Fruit fly (Drosophila melanogaster) whole organism, embryonic: ENCODE results near the gene CG3919.

Experiments
- Antp ChIP-seq: fragments of 200-800 bp; sonication (Bioruptor generic); optimal IDR thresholded peaks from 3 replicates; lab custom pipeline; 2016; ENCODE audit warnings: missing biosample characterization, missing genetic modification characterization
- Awh ChIP-seq: fragments of 200-800 bp; sonication (Bioruptor generic); IDR thresholded peaks from 2 replicates; pipeline ENCODE4, ENCODE4 v1.3.6; 2022; ENCODE audit warnings: missing biosample characterization, missing genetic modification characterization
- Bdp1 ChIP-seq: fragments of 200-800 bp; sonication (Bioruptor generic); optimal IDR thresholded peaks from 3 replicates; lab custom pipeline; 2016; ENCODE audit warnings: missing biosample characterization, missing genetic modification characterization
- CG11085 ChIP-seq: fragments of 200-800 bp; sonication (Bioruptor generic); IDR thresholded peaks from 2 replicates; pipeline ENCODE4 v1.3.6; 2022; ENCODE audit warnings: missing biosample characterization, missing genetic modification characterization
- CG13424 ChIP-seq: fragments of 200-800 bp; sonication (Bioruptor generic); optimal IDR thresholded peaks from 2 replicates; lab custom pipeline; 2019; ENCODE audit warnings: missing biosample characterization, mild to moderate bottlenecking, missing genetic modification characterization, moderate library complexity
- CG13894 ChIP-seq: fragments of 200-800 bp; sonication (Bioruptor generic); optimal IDR thresholded peaks from 3 replicates; lab custom pipeline; 2018; ENCODE audit warnings: missing biosample characterization, mild to moderate bottlenecking, missing genetic modification characterization, moderate library complexity
- CG14014 ChIP-seq: fragments of 200-800 bp; sonication (Bioruptor generic); IDR thresholded peaks from 2 replicates; pipeline ENCODE4 v1.3.6; 2022; ENCODE audit warnings: missing biosample characterization, missing genetic modification characterization
- CG14050 ChIP-seq: fragments of 200-800 bp; sonication (Bioruptor generic); IDR thresholded peaks from 3 replicates; pipeline ENCODE4 v1.3.6; 2022; ENCODE audit warnings: missing biosample characterization, missing genetic modification characterization
- CG14965 ChIP-seq: fragments of 200-800 bp; sonication (Bioruptor generic); optimal IDR thresholded peaks from 2 replicates; lab custom pipeline; 2016; ENCODE audit warnings: missing biosample characterization, missing genetic modification characterization, borderline replicate concordance
- CG15479 ChIP-seq: fragments of 200-800 bp; sonication (Bioruptor generic); optimal IDR thresholded peaks from 3 replicates; lab custom pipeline; 2019; ENCODE audit warnings: missing biosample characterization, mild to moderate bottlenecking, missing genetic modification characterization, moderate library complexity
- CG16815 ChIP-seq: fragments of 200-800 bp; sonication (Bioruptor generic); optimal IDR thresholded peaks from 3 replicates; lab custom pipeline; 2017; ENCODE audit warnings: missing biosample characterization, mild to moderate bottlenecking, missing genetic modification characterization
- CG2129 ChIP-seq: fragments of 200-800 bp; sonication (Bioruptor generic); IDR thresholded peaks from 2 replicates; pipeline ENCODE4 v1.3.6; 2022; ENCODE audit warnings: missing biosample characterization, missing genetic modification characterization; ENCODE audit not compliant: partially characterized antibody
- CG30020 ChIP-seq: fragments of 200-800 bp; optimal IDR thresholded peaks from 2 replicates; lab custom pipeline; 2019; ENCODE audit warnings: missing biosample characterization, mild to moderate bottlenecking, missing genetic modification characterization, moderate library complexity
- CG31365 ChIP-seq: fragments of 200-800 bp; sonication (Bioruptor generic); optimal IDR thresholded peaks from 2 replicates; lab custom pipeline; 2018; ENCODE audit warnings: missing biosample characterization, mild to moderate bottlenecking, missing genetic modification characterization
- CG33213 ChIP-seq: fragments of 200-800 bp; sonication (Bioruptor generic); optimal IDR thresholded peaks from 3 replicates; lab custom pipeline; 2016; ENCODE audit warnings: missing biosample characterization, missing genetic modification characterization
- CG34224 ChIP-seq: fragments of 200-800 bp; sonication (Bioruptor generic); IDR thresholded peaks from 3 replicates; pipeline ENCODE4 v1.3.6; 2022; ENCODE audit warnings: missing biosample characterization, missing genetic modification characterization; ENCODE audit not compliant: partially characterized antibody
- CG4282 ChIP-seq: fragments of 200-800 bp; sonication (Bioruptor generic); optimal IDR thresholded peaks from 2 replicates; lab custom pipeline; 2016; ENCODE audit warnings: missing biosample characterization, missing genetic modification characterization
- CG4730 ChIP-seq: fragments of 200-800 bp; sonication (Bioruptor generic); IDR thresholded peaks from 2 replicates; pipeline ENCODE4 v1.3.6; 2022; ENCODE audit warnings: missing biosample characterization, missing genetic modification characterization
- CG7271 ChIP-seq: fragments of 200-800 bp; sonication (Bioruptor generic); optimal IDR thresholded peaks from 2 replicates; lab custom pipeline; 2018; ENCODE audit warnings: missing biosample characterization, mild to moderate bottlenecking, missing genetic modification characterization, moderate library complexity
- CG7786 ChIP-seq: fragments of 200-800 bp; sonication (Bioruptor generic); optimal IDR thresholded peaks from 2 replicates; lab custom pipeline; 2016; ENCODE audit warnings: missing biosample characterization, missing genetic modification characterization
- CG7987 ChIP-seq: fragments of 200-800 bp; sonication (Bioruptor generic); optimal IDR thresholded peaks from 2 replicates; lab custom pipeline; 2018; ENCODE audit warnings: missing biosample characterization, mild to moderate bottlenecking, missing genetic modification characterization, moderate library complexity
- Dek ChIP-seq: fragments of 200-800 bp; sonication (Bioruptor generic); optimal IDR thresholded peaks from 3 replicates; lab custom pipeline; 2019; ENCODE audit warnings: missing biosample characterization, mild to moderate bottlenecking, missing genetic modification characterization, moderate library complexity
- Doc2 ChIP-seq: fragments of 200-800 bp; sonication (Bioruptor generic); IDR thresholded peaks from 2 replicates; pipeline ENCODE4 v1.3.6; 2022; ENCODE audit warnings: missing biosample characterization, missing genetic modification characterization
- Dp ChIP-seq: fragments of 200-800 bp; sonication (Bioruptor generic); optimal IDR thresholded peaks from 2 replicates; lab custom pipeline; 2018; ENCODE audit warnings: missing biosample characterization, mild to moderate bottlenecking, missing genetic modification characterization, moderate library complexity
- Fer3 ChIP-seq: fragments of 200-800 bp; sonication (Bioruptor generic); optimal IDR thresholded peaks from 2 replicates; lab custom pipeline; 2018; ENCODE audit warnings: missing biosample characterization, mild to moderate bottlenecking, missing genetic modification characterization, moderate library complexity
- HLH54F ChIP-seq: fragments of 200-800 bp; sonication (Bioruptor generic); optimal IDR thresholded peaks from 3 replicates; lab custom pipeline; 2016; ENCODE audit warnings: missing biosample characterization, missing genetic modification characterization
- HLHmδ ChIP-seq: fragments of 200-800 bp; sonication (Bioruptor generic); optimal IDR thresholded peaks from 2 replicates; lab custom pipeline; 2018; ENCODE audit warnings: missing biosample characterization, mild to moderate bottlenecking, missing genetic modification characterization, moderate library complexity
- Hr51 ChIP-seq, 2 experiments: fragments of 200-800 bp; sonication (Bioruptor generic); optimal IDR thresholded peaks; 2 replicates in 1 of 2; 3 replicates in 1 of 2; lab custom pipeline; 2016 to 2018; ENCODE audit warnings: missing biosample characterization in 2 of 2, missing genetic modification characterization in 2 of 2, mild to moderate bottlenecking in 1 of 2, moderate library complexity in 1 of 2
- Myb ChIP-seq: fragments of 200-800 bp; sonication (Bioruptor generic); optimal IDR thresholded peaks from 2 replicates; lab custom pipeline; 2016; ENCODE audit warnings: missing biosample characterization, missing genetic modification characterization
- NFAT ChIP-seq: fragments of 200-800 bp; sonication (Bioruptor generic); IDR thresholded peaks from 2 replicates; pipeline ENCODE4 v1.3.6; 2022; ENCODE audit warnings: missing biosample characterization, missing genetic modification characterization
- Ptx1 ChIP-seq: fragments of 200-800 bp; sonication (Bioruptor generic); IDR thresholded peaks from 2 replicates; pipeline ENCODE4 v1.3.6; 2022; ENCODE audit warnings: missing biosample characterization, missing genetic modification characterization
- bsh ChIP-seq, 2 experiments: fragments of 200-800 bp; sonication (Bioruptor generic); optimal IDR thresholded peaks; 2 replicates each; lab custom pipeline; 2017 to 2018; ENCODE audit warnings: mild to moderate bottlenecking in 2 of 2, missing biosample characterization in 2 of 2, missing genetic modification characterization in 2 of 2, moderate library complexity in 1 of 2
- exex ChIP-seq: fragments of 200-800 bp; sonication (Bioruptor generic); optimal IDR thresholded peaks from 4 replicates; lab custom pipeline; 2018; ENCODE audit warnings: missing biosample characterization, mild to moderate bottlenecking, missing genetic modification characterization, moderate library complexity
- gt ChIP-seq: fragments of 200-800 bp; sonication (Bioruptor generic); IDR thresholded peaks from 2 replicates; pipeline ENCODE4 v1.3.6; 2022; ENCODE audit warnings: missing biosample characterization, missing genetic modification characterization
- ham ChIP-seq: fragments of 200-800 bp; sonication (Bioruptor generic); IDR thresholded peaks from 2 replicates; pipeline ENCODE4 v1.3.6; 2022; ENCODE audit warnings: missing biosample characterization, missing genetic modification characterization
- lab ChIP-seq: fragments of 200-800 bp; sonication (Bioruptor generic); optimal IDR thresholded peaks from 3 replicates; lab custom pipeline; 2017; ENCODE audit warnings: missing biosample characterization, missing genetic modification characterization, mild to moderate bottlenecking, moderate library complexity, missing genetic modification reagents
- lilli ChIP-seq: fragments of 200-800 bp; sonication (Bioruptor generic); optimal IDR thresholded peaks from 3 replicates; lab custom pipeline; 2016; ENCODE audit warnings: missing biosample characterization, missing genetic modification characterization
- mirr ChIP-seq: fragments of 200-800 bp; sonication (Bioruptor generic); optimal IDR thresholded peaks from 3 replicates; lab custom pipeline; 2018; ENCODE audit warnings: missing biosample characterization, mild to moderate bottlenecking, missing genetic modification characterization
- psq ChIP-seq: fragments of 200-800 bp; sonication (Bioruptor generic); optimal IDR thresholded peaks from 2 replicates; lab custom pipeline; 2017; ENCODE audit warnings: missing biosample characterization, missing genetic modification characterization
- run ChIP-seq: fragments of 200-800 bp; sonication (Bioruptor generic); optimal IDR thresholded peaks from 3 replicates; lab custom pipeline; 2018; ENCODE audit warnings: missing biosample characterization, mild to moderate bottlenecking, missing genetic modification characterization
- salm ChIP-seq: fragments of 200-800 bp; sonication (Bioruptor generic); optimal IDR thresholded peaks from 2 replicates; lab custom pipeline; 2018; ENCODE audit warnings: missing biosample characterization, mild to moderate bottlenecking, missing genetic modification characterization
- sim ChIP-seq: fragments of 200-800 bp; sonication (Bioruptor generic); IDR thresholded peaks from 2 replicates; pipeline ENCODE4 v1.3.6; 2022; ENCODE audit warnings: missing biosample characterization, missing genetic modification characterization
- sr ChIP-seq: fragments of 200-800 bp; sonication (Bioruptor generic); IDR thresholded peaks from 3 replicates; pipeline ENCODE4 v1.3.6; 2022; ENCODE audit warnings: missing biosample characterization, missing genetic modification characterization
- ssp ChIP-seq: fragments of 200-800 bp; sonication (Bioruptor generic); IDR thresholded peaks from 2 replicates; pipeline ENCODE4 v1.3.6; 2022; ENCODE audit warnings: missing biosample characterization, missing genetic modification characterization
- ttk ChIP-seq: fragments of 200-800 bp; sonication (Bioruptor generic); IDR thresholded peaks from 2 replicates; pipeline ENCODE4 v2.1.2; 2022; ENCODE audit warnings: missing biosample characterization, missing genetic modification characterization
- usp ChIP-seq: fragments of >200 bp; optimal IDR thresholded peaks from 2 replicates; lab custom pipeline; 2017; ENCODE audit warnings: missing biosample characterization, missing genetic modification characterization
- zen2 ChIP-seq: fragments of 200-800 bp; sonication (Bioruptor generic); IDR thresholded peaks from 3 replicates; pipeline ENCODE4 v1.3.6; 2022; ENCODE audit warnings: missing biosample characterization, missing genetic modification characterization; ENCODE audit not compliant: partially characterized antibody
- zf30C ChIP-seq: fragments of 200-800 bp; sonication (Bioruptor generic); optimal IDR thresholded peaks from 3 replicates; lab custom pipeline; 2018; ENCODE audit warnings: missing biosample characterization, mild to moderate bottlenecking, missing genetic modification characterization

CG3919 gene

dm6 chr3L:14448321-14449043, 38.1 kb downstream of the CG3919 start (continued):
- TF ChIP-seq CG13894 (tag; lab: Kevin White, UChicago) (no peak), Dp (GFP tag; lab: Kevin White, UChicago) (no peak), CG16815 (peak; percentile 87), CG14050 (GFP tag; lab: Robert Waterston, UW) (peak; percentile 91), zf30C (GFP tag; lab: Kevin White, UChicago) (peak; percentile 92), CG4730 (GFP tag; lab: Robert Waterston, UW) (peak; percentile 85), CG33213 (GFP tag; lab: Kevin White, UChicago) (peak; percentile 65), Dek (tag; lab: Kevin White, UChicago) (peak; percentile 81), Fer3 (peak; percentile 86), lab (GFP tag; lab: Kevin White, UChicago) (peak; percentile 88), Antp (GFP tag; lab: Kevin White, UChicago) (peak; percentile 73), CG13424 (tag; lab: Kevin White, UChicago) (peak; percentile 93), exex (tag; lab: Kevin White, UChicago) (peak; percentile 16), Hr51 (GFP tag; optimal IDR thresholded peaks at IDR 0.05; lab: Kevin White, UChicago) (peak; percentile 86 to 93), ham (no peak), Awh (GFP tag; lab: Robert Waterston, UW) (peak; percentile 94), CG4282 (peak; percentile 14), NFAT (GFP tag; lab: Robert Waterston, UW) (peak; percentile 70; the same call in 1 of the 2 replicates), CG31365 (tag; lab: Kevin White, UChicago) (peak; percentile 42), run (peak; percentile 87), CG15479 (GFP tag; lab: Kevin White, UChicago) (peak; percentile 83), lilli (GFP tag; lab: Kevin White, UChicago) (peak; percentile 83), CG7271 (peak; percentile 98), psq (peak; percentile 75), sim (GFP tag; lab: Robert Waterston, UW) (peak; percentile 86), Doc2 (GFP tag; lab: Robert Waterston, UW) (peak; percentile 45; the same call in 1 of the 2 replicates), Bdp1 (GFP tag; lab: Kevin White, UChicago) (peak; percentile 83), bsh (GFP tag; optimal IDR thresholded peaks at IDR 0.05; lab: Kevin White, UChicago) (peak; percentile 96 to 97), CG14014 (peak; percentile 88), CG2129 (GFP tag; lab: Robert Waterston, UW) (no peak), salm (tag; lab: Kevin White, UChicago) (peak; percentile 89), Ptx1 (GFP tag; lab: Robert Waterston, UW) (peak; percentile 93), Myb (peak; percentile 46), CG14965 (GFP tag; lab: Kevin White, UChicago) (peak; percentile 35), sr (GFP tag; lab: Robert Waterston, UW) (no peak; the same call in 2 of the 3 replicates), CG7786 (GFP tag; lab: Kevin White, UChicago) (peak; percentile 72), ssp (GFP tag; lab: Robert Waterston, UW) (peak; percentile 60), CG11085 (GFP tag; lab: Robert Waterston, UW) (0 out of 2 replicates have a peak, but pooled peaks have one; percentile 51), CG7987 (peak; percentile 64), HLH54F (GFP tag; lab: Kevin White, UChicago) (peak; percentile 69), CG34224 (GFP tag; lab: Robert Waterston, UW) (no peak), gt (GFP tag; lab: Robert Waterston, UW) (peak; percentile 59), mirr (GFP tag; lab: Kevin White, UChicago) (no peak), usp (GFP tag; lab: Kevin White, UChicago) (no peak), ttk (GFP tag; lab: Robert Waterston, UW) (peak; percentile 92), zen2 (no peak), HLHmδ (GFP tag; lab: Kevin White, UChicago) (peak; percentile 24), CG30020 (tag; lab: Kevin White, UChicago) (peak; percentile 61)
